Fruit fly (Drosophila melanogaster) whole organism, adult: ENCODE data around the gene Gyc76C.
"Not testable (repeated sequence)": the region's sequence is repeated elsewhere in the genome, so short reads cannot be mapped to it uniquely, and the experiment has no call there.

Experiments used
- CG11617 ChIP-seq: fragments of 200-800 bp; sonication (Bioruptor generic); optimal IDR thresholded peaks from 2 replicates; lab custom pipeline; 2017; ENCODE audit warnings: mild to moderate bottlenecking, missing biosample characterization, missing genetic modification reagents, missing genetic modification characterization
- CG12768 ChIP-seq: fragments of 200-800 bp; sonication (Bioruptor generic); optimal IDR thresholded peaks from 2 replicates; lab custom pipeline; 2017; ENCODE audit warnings: missing biosample characterization, missing genetic modification characterization, mild to moderate bottlenecking, moderate library complexity, missing genetic modification reagents
- CG14711 ChIP-seq: fragments of 200-800 bp; sonication (Bioruptor generic); optimal IDR thresholded peaks from 2 replicates; lab custom pipeline; 2018; ENCODE audit warnings: missing biosample characterization, mild to moderate bottlenecking, missing genetic modification characterization, moderate library complexity
- CG33017 ChIP-seq: fragments of 200-800 bp; sonication (Bioruptor generic); optimal IDR thresholded peaks from 2 replicates; lab custom pipeline; 2018; ENCODE audit warnings: missing biosample characterization, mild to moderate bottlenecking, missing genetic modification characterization, moderate library complexity
- CG5204 ChIP-seq: fragments of 200-800 bp; sonication (Bioruptor generic); optimal IDR thresholded peaks from 2 replicates; lab custom pipeline; 2016; ENCODE audit warnings: missing biosample characterization, missing genetic modification characterization
- CG7045 ChIP-seq: fragments of 200-800 bp; sonication (Bioruptor generic); optimal IDR thresholded peaks from 2 replicates; lab custom pipeline; 2017; ENCODE audit warnings: missing biosample characterization, mild to moderate bottlenecking, missing genetic modification characterization
- CG7101 ChIP-seq: fragments of 200-800 bp; sonication (Bioruptor generic); optimal IDR thresholded peaks from 2 replicates; lab custom pipeline; 2018; ENCODE audit warnings: missing biosample characterization, mild to moderate bottlenecking, missing genetic modification characterization, moderate library complexity
- Clk ChIP-seq: fragments of 200-800 bp; sonication (Bioruptor generic); optimal IDR thresholded peaks from 2 replicates; lab custom pipeline; 2017; ENCODE audit warnings: missing biosample characterization, missing genetic modification characterization
- Hr96 ChIP-seq: fragments of 200-800 bp; sonication (Bioruptor generic); optimal IDR thresholded peaks from 2 replicates; lab custom pipeline; 2016; ENCODE audit warnings: missing biosample characterization, missing genetic modification characterization
- Mnt ChIP-seq: fragments of 200-800 bp; sonication (Bioruptor generic); optimal IDR thresholded peaks from 2 replicates; lab custom pipeline; 2016; ENCODE audit warnings: missing biosample characterization, mild to moderate bottlenecking, missing genetic modification characterization
- cic ChIP-seq: fragments of 200-800 bp; sonication (Bioruptor generic); optimal IDR thresholded peaks from 2 replicates; lab custom pipeline; 2017; ENCODE audit warnings: missing biosample characterization, mild to moderate bottlenecking, missing genetic modification characterization, moderate library complexity
- cnc ChIP-seq, 2 experiments: fragments of >200 bp; optimal IDR thresholded peaks; 2 replicates each; lab custom pipeline; 2017
- kay ChIP-seq: fragments of 200-800 bp; sonication (Bioruptor generic); peaks from one replicate; lab custom pipeline; 2016; ENCODE audit warnings: missing biosample characterization, missing genetic modification characterization, borderline replicate concordance
- tj ChIP-seq: fragments of 200-800 bp; sonication (Bioruptor generic); optimal IDR thresholded peaks from 3 replicates; lab custom pipeline; 2017; ENCODE audit warnings: missing biosample characterization, mild to moderate bottlenecking, missing genetic modification characterization, moderate library complexity

DNA sequence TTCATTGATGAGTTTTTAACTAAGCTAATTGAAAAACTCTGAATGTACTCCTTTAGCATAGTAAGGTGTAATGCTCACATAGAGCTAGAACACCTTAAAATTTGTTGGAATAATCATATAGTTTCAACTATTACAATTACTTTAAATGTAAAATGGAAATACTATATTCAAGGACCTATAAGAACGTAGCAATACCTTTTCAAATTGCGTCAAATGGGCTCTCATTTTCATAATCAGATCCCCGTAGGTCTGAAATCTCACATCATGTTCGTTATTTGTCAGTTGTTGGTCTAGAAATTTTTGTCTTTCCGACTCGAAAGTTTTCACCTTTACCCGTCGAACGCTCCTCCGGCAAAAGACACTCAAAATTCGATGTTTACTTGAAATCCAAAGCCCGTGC is 33.3 kb downstream of the Gyc76C start, which contains the start of gene Vtld:
- TF ChIP-seq CG5204 (GFP tag; lab: Kevin White, UChicago); Hr96; CG12768 (GFP tag; lab: Kevin White, UChicago); kay (GFP tag; lab: Kevin White, UChicago); CG7045 (GFP tag; lab: Kevin White, UChicago); CG14711 (tag; lab: Kevin White, UChicago); Mnt (GFP tag; lab: Kevin White, UChicago); cic (GFP tag; lab: Kevin White, UChicago); Clk (GFP tag; lab: Kevin White, UChicago); tj (GFP tag; lab: Kevin White, UChicago); CG11617 (GFP tag; lab: Kevin White, UChicago); CG33017 (tag; lab: Kevin White, UChicago); CG7101; cnc (optimal IDR thresholded peaks at IDR 0.05; lab: Kevin White, UChicago): not testable (repeated sequence)
